Worm (Caenorhabditis elegans) whole organism, L4 larva: Measurements from ENCODE around the gene mks-2.

Experiments used
- ZK546.5 ChIP-seq, 2 experiments: sonication (generic microtip); optimal IDR thresholded peaks; 2 replicates each; lab custom pipeline; 2017; ENCODE audit warnings: missing biosample characterization in 2 of 2, missing genetic modification characterization in 2 of 2
- aha-1 ChIP-seq: fragments of 150-350 bp; peaks from one replicate; lab custom pipeline; 2014; ENCODE audit warnings: missing biosample characterization, missing genetic modification characterization
- lin-13 ChIP-seq: fragments of 150-350 bp; optimal IDR thresholded peaks from 2 replicates; lab custom pipeline; 2014; ENCODE audit warnings: missing biosample characterization, missing genetic modification reagents, missing genetic modification characterization
- lin-39 ChIP-seq: fragments of 150-350 bp; optimal IDR thresholded peaks from 2 replicates; lab custom pipeline; 2014; ENCODE audit warnings: missing biosample characterization, missing genetic modification reagents, missing genetic modification characterization
- nhr-11 ChIP-seq: fragments of 150-350 bp; optimal IDR thresholded peaks from 2 replicates; lab custom pipeline; 2014; ENCODE audit warnings: missing biosample characterization, missing genetic modification characterization
- nhr-77 ChIP-seq: fragments of 150-350 bp; optimal IDR thresholded peaks from 2 replicates; lab custom pipeline; 2014; ENCODE audit warnings: missing biosample characterization, missing genetic modification characterization
- pha-4 ChIP-seq, 2 experiments: fragments of 150-350 bp in 1 of 2; fragments of 200-800 bp in 1 of 2; sonication (Bioruptor generic) in 1 of 2; IDR thresholded peaks in 1 of 2; optimal IDR thresholded peaks in 1 of 2; 2 replicates each; pipeline versions ENCODE4 v1.3.6 to Lab custom; 2014 to 2022; ENCODE audit warnings: missing genetic modification characterization in 2 of 2, missing genetic modification reagents in 2 of 2, missing biosample characterization in 1 of 2, missing compliant biosample characterization in 1 of 2
- zfp-3 ChIP-seq: fragments of 200-800 bp; sonication (Bioruptor generic); conservative IDR thresholded peaks from 2 replicates; pipeline ENCODE4 v1.3.6; 2022; ENCODE audit warnings: missing genetic modification reagents, missing genetic modification characterization, missing compliant biosample characterization

- TF ChIP-seq nhr-77 = no peak
- no peak for TF ChIP-seq lin-13 (GFP tag; lab: Kevin White, UChicago)
- TF ChIP-seq aha-1 (tag; lab: Kevin White, UChicago) = no peak
- no peak for TF ChIP-seq ZK546.5 (tag; optimal IDR thresholded peaks at IDR 0.05; lab: Kevin White, UChicago)
- no peak for TF ChIP-seq nhr-11 (tag; lab: Kevin White, UChicago)
- no peak for TF ChIP-seq zfp-3 (GFP tag; lab: Robert Waterston, UW)
- no peak for TF ChIP-seq pha-4 (GFP tag; IDR thresholded peaks at IDR 0.05; lab: Robert Waterston, UW)
- no peak for TF ChIP-seq pha-4 (tag; optimal IDR thresholded peaks at IDR 0.05; lab: Kevin White, UChicago)
- no peak for TF ChIP-seq lin-39 (tag; lab: Kevin White, UChicago)
Observed at ce11 chrII:6169156-6169555, 50.1 kb downstream of the mks-2 start, which contains the start of gene hst-3.1.
